Fruit fly (Drosophila melanogaster) whole organism, embryonic: ENCODE results near the gene asun.
A peak's percentile ranks its signal among the peaks of the same experiment; 100 is the strongest.

Experiments
- ATbp ChIP-seq: fragments of 200-800 bp; sonication (Bioruptor generic); optimal IDR thresholded peaks from 2 replicates; lab custom pipeline; 2017; ENCODE audit warnings: missing biosample characterization, mild to moderate bottlenecking, missing genetic modification characterization, missing genetic modification reagents
- Atf-2 ChIP-seq: fragments of 200-800 bp; sonication (Bioruptor generic); optimal IDR thresholded peaks from 2 replicates; lab custom pipeline; 2016; ENCODE audit warnings: missing biosample characterization, missing genetic modification characterization
- BEAF-32 ChIP-seq: fragments of 200-800 bp; sonication (Bioruptor generic); optimal IDR thresholded peaks from 3 replicates; lab custom pipeline; 2017; ENCODE audit warnings: missing biosample characterization, missing genetic modification characterization, mild to moderate bottlenecking, moderate library complexity, missing genetic modification reagents
- CG10147 ChIP-seq: fragments of 200-800 bp; sonication (Bioruptor generic); optimal IDR thresholded peaks from 2 replicates; lab custom pipeline; 2019; ENCODE audit warnings: missing biosample characterization, mild to moderate bottlenecking, missing genetic modification characterization, moderate library complexity
- CG10274 ChIP-seq: fragments of 200-800 bp; sonication (Bioruptor generic); optimal IDR thresholded peaks from 3 replicates; lab custom pipeline; 2017; ENCODE audit warnings: missing biosample characterization, mild to moderate bottlenecking, missing genetic modification characterization
- CG11398 ChIP-seq: fragments of 200-800 bp; sonication (Bioruptor generic); optimal IDR thresholded peaks from 2 replicates; lab custom pipeline; 2016; ENCODE audit warnings: missing biosample characterization, missing genetic modification characterization
- CG13775 ChIP-seq: fragments of 200-800 bp; sonication (Bioruptor generic); optimal IDR thresholded peaks from 3 replicates; lab custom pipeline; 2017; ENCODE audit warnings: missing biosample characterization, mild to moderate bottlenecking, missing genetic modification characterization
- CG13894 ChIP-seq: fragments of 200-800 bp; sonication (Bioruptor generic); optimal IDR thresholded peaks from 3 replicates; lab custom pipeline; 2018; ENCODE audit warnings: missing biosample characterization, mild to moderate bottlenecking, missing genetic modification characterization, moderate library complexity
- CG14441 ChIP-seq: fragments of 200-800 bp; sonication (Bioruptor generic); IDR thresholded peaks from 2 replicates; pipeline ENCODE4 v1.3.6; 2022; ENCODE audit warnings: missing biosample characterization, missing genetic modification characterization
- CG15601 ChIP-seq: fragments of 200-800 bp; sonication (Bioruptor generic); optimal IDR thresholded peaks from 3 replicates; lab custom pipeline; 2019; ENCODE audit warnings: missing biosample characterization, mild to moderate bottlenecking, missing genetic modification characterization, moderate library complexity
- CG1602 ChIP-seq: fragments of 200-800 bp; sonication (Bioruptor generic); optimal IDR thresholded peaks from 3 replicates; lab custom pipeline; 2016; ENCODE audit warnings: missing biosample characterization, missing genetic modification characterization
- CG18011 ChIP-seq: fragments of 200-800 bp; sonication (Bioruptor generic); optimal IDR thresholded peaks from 2 replicates; lab custom pipeline; 2017; ENCODE audit warnings: missing biosample characterization, missing genetic modification characterization, mild to moderate bottlenecking, moderate library complexity, missing genotype
- CG18619 ChIP-seq: fragments of 200-800 bp; sonication (Bioruptor generic); optimal IDR thresholded peaks from 3 replicates; lab custom pipeline; 2017; ENCODE audit warnings: missing biosample characterization, mild to moderate bottlenecking, missing genetic modification characterization
- CG2678 ChIP-seq: fragments of 200-800 bp; sonication (Bioruptor generic); optimal IDR thresholded peaks from 3 replicates; lab custom pipeline; 2019; ENCODE audit warnings: missing biosample characterization, mild to moderate bottlenecking, missing genetic modification characterization, moderate library complexity
- CG34422 ChIP-seq: fragments of 200-800 bp; sonication (Bioruptor generic); IDR thresholded peaks from 3 replicates; pipeline ENCODE4 v1.3.6; 2022; ENCODE audit warnings: missing biosample characterization, missing genetic modification characterization
- CG3726 ChIP-seq: fragments of 200-800 bp; sonication (Bioruptor generic); IDR thresholded peaks from 3 replicates; pipeline ENCODE4, ENCODE4 v1.3.6; 2022; ENCODE audit warnings: missing biosample characterization, missing genetic modification characterization
- CG4328 ChIP-seq: fragments of 200-800 bp; sonication (Bioruptor generic); optimal IDR thresholded peaks from 3 replicates; lab custom pipeline; 2017; ENCODE audit warnings: missing biosample characterization, missing genetic modification reagents, missing genetic modification characterization
- CG4360 ChIP-seq: fragments of 200-800 bp; sonication (Bioruptor generic); IDR thresholded peaks from 2 replicates; pipeline ENCODE4 v1.3.6; 2022; ENCODE audit warnings: missing biosample characterization, missing genetic modification characterization
- CG5953 ChIP-seq: fragments of 200-800 bp; sonication (Bioruptor generic); IDR thresholded peaks from 2 replicates; pipeline ENCODE4 v1.3.6; 2022; ENCODE audit warnings: missing biosample characterization, missing genetic modification characterization
- CG7928 ChIP-seq: fragments of 200-800 bp; sonication (Bioruptor generic); optimal IDR thresholded peaks from 2 replicates; lab custom pipeline; 2017; ENCODE audit warnings: missing biosample characterization, mild to moderate bottlenecking, missing genetic modification characterization
- CG8290 ChIP-seq, 3 experiments: fragments of 200-800 bp; sonication (Bioruptor generic); optimal IDR thresholded peaks; 2 replicates each; lab custom pipeline; 2016 to 2019; ENCODE audit warnings: missing biosample characterization in 3 of 3, missing genetic modification characterization in 3 of 3, mild to moderate bottlenecking in 2 of 3, moderate library complexity in 1 of 3
- CG9817 ChIP-seq: fragments of 200-800 bp; sonication (Bioruptor generic); optimal IDR thresholded peaks from 2 replicates; lab custom pipeline; 2018; ENCODE audit warnings: missing biosample characterization, mild to moderate bottlenecking, missing genetic modification characterization, moderate library complexity
- D19B ChIP-seq: fragments of 200-800 bp; sonication (Bioruptor generic); optimal IDR thresholded peaks from 2 replicates; lab custom pipeline; 2017; ENCODE audit warnings: missing biosample characterization, mild to moderate bottlenecking, missing genetic modification characterization
- Dp ChIP-seq: fragments of 200-800 bp; sonication (Bioruptor generic); optimal IDR thresholded peaks from 2 replicates; lab custom pipeline; 2018; ENCODE audit warnings: missing biosample characterization, mild to moderate bottlenecking, missing genetic modification characterization, moderate library complexity
- E2f1 ChIP-seq: fragments of 200-800 bp; sonication (Bioruptor generic); IDR thresholded peaks from 2 replicates; pipeline ENCODE4 v1.3.6; 2022; ENCODE audit warnings: missing biosample characterization, missing genetic modification characterization
- HLH4C ChIP-seq: fragments of 200-800 bp; sonication (Bioruptor generic); IDR thresholded peaks from 3 replicates; pipeline ENCODE4 v1.3.6; 2022; ENCODE audit warnings: missing biosample characterization, missing genetic modification characterization; ENCODE audit not compliant: partially characterized antibody
- HLH54F ChIP-seq: fragments of 200-800 bp; sonication (Bioruptor generic); optimal IDR thresholded peaks from 3 replicates; lab custom pipeline; 2016; ENCODE audit warnings: missing biosample characterization, missing genetic modification characterization
- Hr3 ChIP-seq: fragments of 200-800 bp; sonication (Bioruptor generic); optimal IDR thresholded peaks from 3 replicates; lab custom pipeline; 2016; ENCODE audit warnings: missing biosample characterization, missing genetic modification characterization
- Jarid2 ChIP-seq: fragments of 200-800 bp; sonication (Bioruptor generic); optimal IDR thresholded peaks from 3 replicates; lab custom pipeline; 2017; ENCODE audit warnings: mild to moderate bottlenecking, missing biosample characterization, missing genetic modification reagents, missing genetic modification characterization
- Meics ChIP-seq: fragments of 200-800 bp; sonication (Bioruptor generic); optimal IDR thresholded peaks from 2 replicates; lab custom pipeline; 2017; ENCODE audit warnings: missing biosample characterization, mild to moderate bottlenecking, missing genetic modification characterization
- Oli ChIP-seq: fragments of 200-800 bp; sonication (Bioruptor generic); optimal IDR thresholded peaks from 2 replicates; lab custom pipeline; 2018; ENCODE audit warnings: missing biosample characterization, mild to moderate bottlenecking, missing genetic modification characterization, moderate library complexity
- Sox100B ChIP-seq: fragments of 200-800 bp; sonication (Bioruptor generic); optimal IDR thresholded peaks from 3 replicates; lab custom pipeline; 2018; ENCODE audit warnings: missing biosample characterization, mild to moderate bottlenecking, missing genetic modification characterization
- ato ChIP-seq: fragments of 200-800 bp; sonication (Bioruptor generic); IDR thresholded peaks from 2 replicates; pipeline ENCODE4 v1.3.6; 2022; ENCODE audit warnings: missing biosample characterization, missing genetic modification characterization; ENCODE audit not compliant: partially characterized antibody
- cad ChIP-seq: fragments of >200 bp; optimal IDR thresholded peaks from 2 replicates; lab custom pipeline; 2017; ENCODE audit warnings: missing biosample characterization, missing genetic modification characterization
- cato ChIP-seq: fragments of 200-800 bp; sonication (Bioruptor generic); optimal IDR thresholded peaks from 2 replicates; lab custom pipeline; 2016; ENCODE audit warnings: missing biosample characterization, missing genetic modification characterization, borderline replicate concordance
- ci ChIP-seq: fragments of 200-800 bp; sonication (Bioruptor generic); IDR thresholded peaks from 3 replicates; pipeline ENCODE4 v1.3.6; 2022; ENCODE audit warnings: missing biosample characterization, missing genetic modification characterization
- crol ChIP-seq: fragments of 200-800 bp; sonication (Bioruptor generic); IDR thresholded peaks from 2 replicates; pipeline ENCODE4 v1.3.6; 2022; ENCODE audit warnings: missing biosample characterization, missing genetic modification characterization
- crp ChIP-seq, 2 experiments: fragments of 200-800 bp; sonication (Bioruptor generic); optimal IDR thresholded peaks; 2 replicates in 1 of 2; 3 replicates in 1 of 2; lab custom pipeline; 2017; ENCODE audit warnings: missing biosample characterization in 2 of 2, missing genetic modification characterization in 2 of 2, mild to moderate bottlenecking in 1 of 2, moderate library complexity in 1 of 2
- dati ChIP-seq: fragments of 200-800 bp; sonication (Bioruptor generic); IDR thresholded peaks from 2 replicates; pipeline ENCODE4 v1.3.6; 2022; ENCODE audit warnings: missing biosample characterization, missing genetic modification characterization
- ftz-f1 ChIP-seq: fragments of 200-800 bp; sonication (Bioruptor generic); optimal IDR thresholded peaks from 2 replicates; lab custom pipeline; 2016; ENCODE audit warnings: missing biosample characterization, missing genetic modification characterization
- gfzf ChIP-seq: fragments of 200-800 bp; sonication (Bioruptor generic); optimal IDR thresholded peaks from 2 replicates; lab custom pipeline; 2016; ENCODE audit warnings: missing biosample characterization, mild to moderate bottlenecking, missing genetic modification characterization, moderate library complexity
- inv ChIP-seq: fragments of 200-800 bp; sonication (Bioruptor generic); IDR thresholded peaks from 2 replicates; pipeline ENCODE4 v1.3.6; 2022; ENCODE audit warnings: missing biosample characterization, missing genetic modification characterization; ENCODE audit not compliant: partially characterized antibody
- oc ChIP-seq: fragments of 200-800 bp; sonication (Bioruptor generic); optimal IDR thresholded peaks from 2 replicates; lab custom pipeline; 2018; ENCODE audit warnings: missing biosample characterization, mild to moderate bottlenecking, missing genetic modification characterization, moderate library complexity
- pho ChIP-seq: fragments of 200-800 bp; sonication (Bioruptor generic); optimal IDR thresholded peaks from 2 replicates; lab custom pipeline; 2016; ENCODE audit warnings: missing biosample characterization, missing genetic modification characterization
- sd ChIP-seq: fragments of 200-800 bp; sonication (Bioruptor generic); optimal IDR thresholded peaks from 3 replicates; lab custom pipeline; 2018; ENCODE audit warnings: missing biosample characterization, mild to moderate bottlenecking, missing genetic modification characterization, moderate library complexity
- ssp ChIP-seq: fragments of 200-800 bp; sonication (Bioruptor generic); IDR thresholded peaks from 2 replicates; pipeline ENCODE4 v1.3.6; 2022; ENCODE audit warnings: missing biosample characterization, missing genetic modification characterization
- stwl ChIP-seq: fragments of 200-800 bp; sonication (Bioruptor generic); optimal IDR thresholded peaks from 3 replicates; lab custom pipeline; 2018; ENCODE audit warnings: missing biosample characterization, mild to moderate bottlenecking, missing genetic modification characterization, moderate library complexity
- tap ChIP-seq: fragments of 200-800 bp; optimal IDR thresholded peaks from 3 replicates; lab custom pipeline; 2019; ENCODE audit warnings: missing biosample characterization, mild to moderate bottlenecking, missing genetic modification characterization, moderate library complexity
- ttk ChIP-seq: fragments of 200-800 bp; sonication (Bioruptor generic); IDR thresholded peaks from 2 replicates; pipeline ENCODE4 v2.1.2; 2022; ENCODE audit warnings: missing biosample characterization, missing genetic modification characterization
- unpg ChIP-seq: fragments of 200-800 bp; sonication (Bioruptor generic); optimal IDR thresholded peaks from 3 replicates; lab custom pipeline; 2018; ENCODE audit warnings: missing biosample characterization, mild to moderate bottlenecking, missing genetic modification characterization, moderate library complexity

The asun gene

DNA sequence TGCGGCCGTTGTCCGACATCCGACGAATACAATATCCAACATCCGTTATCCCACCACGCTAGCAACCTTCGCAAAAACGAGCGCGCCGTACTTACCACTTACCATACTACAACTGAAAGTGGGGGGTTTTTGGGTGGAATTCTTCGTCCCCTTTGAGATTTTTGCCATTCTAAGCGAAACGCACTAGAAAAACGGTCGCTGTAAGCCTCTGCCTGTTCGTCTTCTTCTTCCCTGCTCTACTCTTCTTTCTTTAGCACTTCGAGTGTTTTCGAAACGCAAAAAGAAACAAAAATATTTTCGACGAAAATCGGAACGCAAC lies 14.6 kb upstream of the asun start:
- TF ChIP-seq BEAF-32 = no peak
- TF ChIP-seq Sox100B (GFP tag; lab: Kevin White, UChicago) = peak; percentile 1
- TF ChIP-seq ttk (GFP tag; lab: Robert Waterston, UW) = no peak
- TF ChIP-seq crol (GFP tag; lab: Robert Waterston, UW) = no peak
- TF ChIP-seq Meics (GFP tag; lab: Kevin White, UChicago) = peak; percentile 7
- no peak for TF ChIP-seq CG15601 (tag; lab: Kevin White, UChicago)
- peak; percentile 4 for TF ChIP-seq Oli (tag; lab: Kevin White, UChicago)
- peak; percentile 8 for TF ChIP-seq CG2678 (tag; lab: Kevin White, UChicago)
- no peak for TF ChIP-seq CG1602 (GFP tag; lab: Kevin White, UChicago)
- TF ChIP-seq unpg (GFP tag; lab: Kevin White, UChicago) = no peak
- no peak for TF ChIP-seq tap (tag; lab: Kevin White, UChicago)
- TF ChIP-seq dati (GFP tag; lab: Robert Waterston, UW) = no peak
- no peak for TF ChIP-seq CG4328 (GFP tag; lab: Kevin White, UChicago)
- no peak for TF ChIP-seq cad (GFP tag; lab: Kevin White, UChicago)
- no peak for TF ChIP-seq CG34422
- TF ChIP-seq CG13775 (GFP tag; lab: Kevin White, UChicago) = no peak
- TF ChIP-seq stwl (tag; lab: Kevin White, UChicago) = peak; percentile 84
- TF ChIP-seq ci = no peak
- TF ChIP-seq CG10274 (GFP tag; lab: Kevin White, UChicago) = peak; percentile 22
- TF ChIP-seq CG10147 (GFP tag; lab: Kevin White, UChicago) = peak; percentile 53
- TF ChIP-seq CG3726 (GFP tag; lab: Robert Waterston, UW) = no peak
- TF ChIP-seq CG4360 = no peak
- no peak for TF ChIP-seq CG11398
- peak; percentile 46 for TF ChIP-seq Dp (GFP tag; lab: Kevin White, UChicago)
- no peak for TF ChIP-seq CG18011
- no peak for TF ChIP-seq CG8290 (GFP tag; optimal IDR thresholded peaks at IDR 0.05; lab: Kevin White, UChicago)
- TF ChIP-seq CG8290 (tag; optimal IDR thresholded peaks at IDR 0.05; lab: Kevin White, UChicago) = peak in 1 of 2 experiments; percentile 73
- peak; percentile 37 for TF ChIP-seq CG18619 (GFP tag; lab: Kevin White, UChicago)
- no peak for TF ChIP-seq ssp (GFP tag; lab: Robert Waterston, UW)
- TF ChIP-seq ATbp = no peak
- TF ChIP-seq CG13894 (tag; lab: Kevin White, UChicago) = peak; percentile 39
- TF ChIP-seq sd (tag; lab: Kevin White, UChicago) = peak; percentile 69
- TF ChIP-seq HLH4C (GFP tag; lab: Robert Waterston, UW) = no peak
- TF ChIP-seq Jarid2 (GFP tag; lab: Kevin White, UChicago) = peak; percentile 16
- TF ChIP-seq ftz-f1 (GFP tag; lab: Kevin White, UChicago) = peak; percentile 17
- TF ChIP-seq ato = no peak
- no peak for TF ChIP-seq crp (GFP tag; optimal IDR thresholded peaks at IDR 0.05; lab: Kevin White, UChicago)
- no peak for TF ChIP-seq CG5953 (GFP tag; lab: Robert Waterston, UW)
- TF ChIP-seq gfzf (GFP tag; lab: Kevin White, UChicago) = peak; percentile 31
- TF ChIP-seq inv (GFP tag; lab: Robert Waterston, UW) = no peak
- TF ChIP-seq Atf-2 = no peak
- peak; percentile 6 for TF ChIP-seq CG9817 (tag; lab: Kevin White, UChicago)
- TF ChIP-seq cato (GFP tag; lab: Kevin White, UChicago) = no peak
- TF ChIP-seq oc (tag; lab: Kevin White, UChicago) = no peak
- no peak for TF ChIP-seq Hr3 (GFP tag; lab: Kevin White, UChicago)
- peak; percentile 10 for TF ChIP-seq HLH54F (GFP tag; lab: Kevin White, UChicago)
- no peak for TF ChIP-seq D19B
- peak; percentile 20 for TF ChIP-seq pho
- no peak for TF ChIP-seq CG14441
- TF ChIP-seq E2f1 (GFP tag; lab: Robert Waterston, UW) = no peak
- peak; percentile 15 for TF ChIP-seq CG7928
